Worm (Caenorhabditis elegans) whole organism, L3 larva: Measurements from ENCODE around the gene Y116A8C.37.

Source experiments
- ZK546.5 ChIP-seq: sonication (generic microtip); optimal IDR thresholded peaks from 2 replicates; lab custom pipeline; 2017; ENCODE audit warnings: missing biosample characterization, missing genetic modification characterization
- aly-2 ChIP-seq: fragments of 150-350 bp; optimal IDR thresholded peaks from 2 replicates; lab custom pipeline; 2014; ENCODE audit warnings: missing biosample characterization, missing genetic modification characterization
- ama-1 ChIP-seq: fragments of 150-350 bp; optimal IDR thresholded peaks from 2 replicates; lab custom pipeline; 2018
- ceh-16 ChIP-seq: sonication (generic microtip); optimal IDR thresholded peaks from 2 replicates; lab custom pipeline; 2017; ENCODE audit warnings: missing biosample characterization, missing genetic modification characterization
- ceh-28 ChIP-seq: fragments of 150-350 bp; optimal IDR thresholded peaks from 2 replicates; lab custom pipeline; 2014; ENCODE audit warnings: missing biosample characterization, missing genetic modification reagents, missing genetic modification characterization
- ceh-82 ChIP-seq: fragments of 150-350 bp; optimal IDR thresholded peaks from 2 replicates; lab custom pipeline; 2014; ENCODE audit warnings: missing biosample characterization, missing genetic modification characterization
- daf-12 ChIP-seq: fragments of 150-350 bp; optimal IDR thresholded peaks from 2 replicates; lab custom pipeline; 2014; ENCODE audit warnings: missing biosample characterization, missing genetic modification reagents, missing genetic modification characterization
- egl-27 ChIP-seq: sonication (generic microtip); optimal IDR thresholded peaks from 4 replicates; lab custom pipeline; 2017; ENCODE audit warnings: missing biosample characterization, missing genetic modification reagents, missing genetic modification characterization
- egl-5 ChIP-seq: fragments of 150-350 bp; optimal IDR thresholded peaks from 2 replicates; lab custom pipeline; 2017; ENCODE audit warnings: missing biosample characterization, missing genetic modification reagents, missing genetic modification characterization, inconsistent platforms
- elt-2 ChIP-seq: sonication (generic microtip); optimal IDR thresholded peaks from 2 replicates; lab custom pipeline; 2016; ENCODE audit warnings: missing genetic modification reagents, mild to moderate bottlenecking, missing genetic modification characterization, missing compliant biosample characterization
- eor-1 ChIP-seq, 2 experiments: fragments of 150-350 bp; optimal IDR thresholded peaks; 2 replicates each; lab custom pipeline; 2014 to 2018; ENCODE audit warnings: missing biosample characterization in 2 of 2, missing genetic modification characterization in 2 of 2
- fkh-10 ChIP-seq: sonication (generic microtip); optimal IDR thresholded peaks from 2 replicates; lab custom pipeline; 2017; ENCODE audit warnings: missing biosample characterization, missing genetic modification reagents, missing genetic modification characterization
- fos-1 ChIP-seq: fragments of 150-350 bp; optimal IDR thresholded peaks from 2 replicates; lab custom pipeline; 2014; ENCODE audit warnings: missing biosample characterization, missing genetic modification characterization
- hmg-11 ChIP-seq: sonication (generic microtip); optimal IDR thresholded peaks from 2 replicates; lab custom pipeline; 2016; ENCODE audit warnings: missing genetic modification characterization, missing compliant biosample characterization
- jun-1 ChIP-seq: fragments of 150-350 bp; optimal IDR thresholded peaks from 2 replicates; lab custom pipeline; 2014; ENCODE audit warnings: missing biosample characterization, missing genetic modification reagents, missing genetic modification characterization
- lin-15B ChIP-seq: fragments of 150-350 bp; optimal IDR thresholded peaks from 2 replicates; lab custom pipeline; 2014; ENCODE audit warnings: missing biosample characterization, missing genetic modification characterization
- lin-39 ChIP-seq: fragments of 150-350 bp; optimal IDR thresholded peaks from 2 replicates; lab custom pipeline; 2018; ENCODE audit warnings: missing biosample characterization, missing genetic modification reagents, missing genetic modification characterization
- lsy-12 ChIP-seq: sonication (generic microtip); optimal IDR thresholded peaks from 2 replicates; lab custom pipeline; 2016; ENCODE audit warnings: mild to moderate bottlenecking, missing genetic modification characterization, missing compliant biosample characterization
- mml-1 ChIP-seq: fragments of 150-350 bp; sonication (generic microtip); optimal IDR thresholded peaks from 3 replicates; lab custom pipeline; 2014; ENCODE audit warnings: missing biosample characterization, missing genetic modification characterization
- nfya-1 ChIP-seq: sonication (generic microtip); optimal IDR thresholded peaks from 2 replicates; lab custom pipeline; 2017; ENCODE audit warnings: missing genetic modification characterization, mild to moderate bottlenecking, missing compliant biosample characterization, antibody characterized with exemption, moderate library complexity; ENCODE audit not compliant: insufficient read depth
- nhr-11 ChIP-seq: fragments of 150-350 bp; optimal IDR thresholded peaks from 2 replicates; lab custom pipeline; 2014; ENCODE audit warnings: missing biosample characterization, missing genetic modification characterization
- nhr-12 ChIP-seq: fragments of 150-350 bp; optimal IDR thresholded peaks from 2 replicates; lab custom pipeline; 2014; ENCODE audit warnings: missing biosample characterization, missing genetic modification characterization
- nhr-23 ChIP-seq: fragments of 150-350 bp; optimal IDR thresholded peaks from 2 replicates; lab custom pipeline; 2014; ENCODE audit warnings: missing biosample characterization, missing genetic modification reagents, missing genetic modification characterization
- nhr-237 ChIP-seq: fragments of 150-350 bp; optimal IDR thresholded peaks from 2 replicates; lab custom pipeline; 2014; ENCODE audit warnings: missing biosample characterization, missing genetic modification characterization
- nhr-43 ChIP-seq: sonication (generic microtip); optimal IDR thresholded peaks from 2 replicates; lab custom pipeline; 2016; ENCODE audit warnings: mild to moderate bottlenecking, missing genetic modification characterization, missing compliant biosample characterization; ENCODE audit not compliant: poor library complexity, severe bottlenecking
- nhr-67 ChIP-seq: fragments of 150-350 bp; optimal IDR thresholded peaks from 2 replicates; lab custom pipeline; 2014; ENCODE audit warnings: missing biosample characterization, missing genetic modification characterization
- nhr-76 ChIP-seq: fragments of 150-350 bp; sonication (generic microtip); optimal IDR thresholded peaks from 5 replicates; lab custom pipeline; 2014; ENCODE audit warnings: missing biosample characterization, missing genetic modification characterization
- pha-4 ChIP-seq: fragments of 150-350 bp; optimal IDR thresholded peaks from 2 replicates; lab custom pipeline; 2014; ENCODE audit warnings: missing biosample characterization, missing genetic modification reagents, missing genetic modification characterization
- pqm-1 ChIP-seq: fragments of 150-350 bp; optimal IDR thresholded peaks from 2 replicates; lab custom pipeline; 2017; ENCODE audit warnings: missing biosample characterization, missing genetic modification characterization, inconsistent platforms
- sea-2 ChIP-seq: fragments of 150-350 bp; sonication (generic microtip); optimal IDR thresholded peaks from 4 replicates; lab custom pipeline; 2014; ENCODE audit warnings: missing biosample characterization, missing genetic modification reagents, missing genetic modification characterization
- skn-1 ChIP-seq: fragments of 150-350 bp; optimal IDR thresholded peaks from 2 replicates; lab custom pipeline; 2014; ENCODE audit warnings: missing biosample characterization, missing genetic modification characterization
- snpc-4 ChIP-seq: fragments of 150-350 bp; optimal IDR thresholded peaks from 2 replicates; lab custom pipeline; 2014; ENCODE audit warnings: missing biosample characterization, missing genetic modification characterization
- tbx-2 ChIP-seq: sonication (generic microtip); optimal IDR thresholded peaks from 2 replicates; lab custom pipeline; 2016; ENCODE audit warnings: mild to moderate bottlenecking, missing genetic modification characterization, missing compliant biosample characterization
- unc-39 ChIP-seq: sonication (generic microtip); optimal IDR thresholded peaks from 4 replicates; lab custom pipeline; 2017; ENCODE audit warnings: missing biosample characterization, missing genetic modification characterization
- zag-1 ChIP-seq: fragments of 150-350 bp; optimal IDR thresholded peaks from 2 replicates; lab custom pipeline; 2014; ENCODE audit warnings: missing biosample characterization, missing genetic modification characterization
- ztf-4 ChIP-seq: fragments of 150-350 bp; optimal IDR thresholded peaks from 2 replicates; lab custom pipeline; 2014; ENCODE audit warnings: missing biosample characterization, missing genetic modification characterization

Gene Y116A8C.37

ce11 chrIV:17105578-17105977 lies 25.4 kb downstream of the Y116A8C.37 start:
- TF ChIP-seq hmg-11 (tag; lab: Kevin White, UChicago) (no peak), fkh-10 (GFP tag; lab: Kevin White, UChicago) (no peak), snpc-4 (no peak), ama-1 (lab: Kevin White, UChicago) (no peak), aly-2 (tag; lab: Kevin White, UChicago) (no peak), ceh-16 (no peak), pha-4 (tag; lab: Kevin White, UChicago) (no peak), tbx-2 (tag; lab: Kevin White, UChicago) (no peak), nhr-43 (tag; lab: Kevin White, UChicago) (no peak), fos-1 (tag; lab: Kevin White, UChicago) (no peak), lsy-12 (tag; lab: Kevin White, UChicago) (no peak), nhr-237 (no peak), pqm-1 (tag; lab: Kevin White, UChicago) (no peak)

ce11 chrIV:17104157-17104872 lies 26.6 kb downstream of the Y116A8C.37 start:
- TF ChIP-seq nfya-1 = peak; percentile 98
- no peak for TF ChIP-seq nhr-12 (tag; lab: Kevin White, UChicago)
- TF ChIP-seq, all 47 proteins: peak for 1

- no peak for TF ChIP-seq jun-1 (tag; lab: Kevin White, UChicago)
- no peak for TF ChIP-seq daf-12 (tag; lab: Kevin White, UChicago)
- TF ChIP-seq nhr-67 (tag; lab: Kevin White, UChicago) = no peak
- TF ChIP-seq lin-15B = no peak
- no peak for TF ChIP-seq unc-39 (tag; lab: Kevin White, UChicago)
- no peak for TF ChIP-seq ztf-4 (tag; lab: Kevin White, UChicago)
- TF ChIP-seq fkh-10 (GFP tag; lab: Kevin White, UChicago) = no peak
- TF ChIP-seq egl-27 (tag; lab: Kevin White, UChicago) = no peak
- no peak for TF ChIP-seq ceh-82
These were observed 27.3 kb downstream of the Y116A8C.37 start, which contains the start of gene Y116A8C.30 for ce11 chrIV:17103615-17104014. Gene Y116A8C.30, minus strand, starts transcription at chrIV:17103715.

ce11 chrIV:17103116-17103515 lies 27.8 kb downstream of the Y116A8C.37 start:
- no peak for TF ChIP-seq nhr-11 (tag; lab: Kevin White, UChicago)
- TF ChIP-seq nhr-76 (tag; lab: Kevin White, UChicago) = no peak
- no peak for TF ChIP-seq nhr-43 (tag; lab: Kevin White, UChicago)

- TF ChIP-seq elt-2 (tag; lab: Kevin White, UChicago) (no peak), nfya-1 (peak; percentile 92), sea-2 (GFP tag; lab: Kevin White, UChicago) (no peak), ZK546.5 (tag; lab: Kevin White, UChicago) (no peak), nhr-23 (tag; lab: Kevin White, UChicago) (no peak), skn-1 (tag; lab: Kevin White, UChicago) (no peak), egl-5 (tag; lab: Kevin White, UChicago) (no peak), eor-1 (tag; optimal IDR thresholded peaks at IDR 0.05; lab: Kevin White, UChicago) (no peak)
These were observed 30.2 kb downstream of the Y116A8C.37 start for ce11 chrIV:17100628-17101338.

ce11 chrIV:17100148-17100547 lies 30.8 kb downstream of the Y116A8C.37 start, which contains the start of gene bca-2:
Gene bca-2, minus strand, starts transcription at chrIV:17100248.
- TF ChIP-seq ama-1 (lab: Kevin White, UChicago) = no peak
- TF ChIP-seq tbx-2 (tag; lab: Kevin White, UChicago) = no peak
- no peak for TF ChIP-seq eor-1 (tag; optimal IDR thresholded peaks at IDR 0.05; lab: Kevin White, UChicago)
- TF ChIP-seq mml-1 = no peak
- no peak for TF ChIP-seq nhr-11 (tag; lab: Kevin White, UChicago)
- no peak for TF ChIP-seq sea-2 (GFP tag; lab: Kevin White, UChicago)
- TF ChIP-seq ceh-16 = no peak
- no peak for TF ChIP-seq pqm-1 (tag; lab: Kevin White, UChicago)
- TF ChIP-seq aly-2 (tag; lab: Kevin White, UChicago) = no peak
- TF ChIP-seq zag-1 (tag; lab: Kevin White, UChicago) = no peak
- TF ChIP-seq ceh-28 (tag; lab: Kevin White, UChicago) = no peak
- no peak for TF ChIP-seq lsy-12 (tag; lab: Kevin White, UChicago)
- no peak for TF ChIP-seq hmg-11 (tag; lab: Kevin White, UChicago)
- TF ChIP-seq egl-5 (tag; lab: Kevin White, UChicago) = no peak
- TF ChIP-seq lin-39 (tag; lab: Kevin White, UChicago) = no peak
- TF ChIP-seq, all 47 proteins: peak for 0
